Worm (Caenorhabditis elegans): ENCODE data around the gene C03A3.1.

Gene C03A3.1

ce11 chrX:11222597-11223218 is 34.5 kb upstream of the C03A3.1 start, which contains the start of gene C34F6.9 (continued):
- TF ChIP-seq dpl-1 (GFP tag; optimal IDR thresholded peaks at IDR 0.05) (peak in 1 of 3 experiments; percentile 13), lin-35 (GFP tag; optimal IDR thresholded peaks at IDR 0.05) (peak in 1 of 2 experiments; percentile 13), F16B12.6 (tag; optimal IDR thresholded peaks at IDR 0.05) (peak; percentile 79), nhr-28 (tag; optimal IDR thresholded peaks at IDR 0.05) (no peak), irx-1 (tag; optimal IDR thresholded peaks at IDR 0.05) (no peak), nhr-77 (tag; optimal IDR thresholded peaks at IDR 0.05) (no peak)

DNA sequence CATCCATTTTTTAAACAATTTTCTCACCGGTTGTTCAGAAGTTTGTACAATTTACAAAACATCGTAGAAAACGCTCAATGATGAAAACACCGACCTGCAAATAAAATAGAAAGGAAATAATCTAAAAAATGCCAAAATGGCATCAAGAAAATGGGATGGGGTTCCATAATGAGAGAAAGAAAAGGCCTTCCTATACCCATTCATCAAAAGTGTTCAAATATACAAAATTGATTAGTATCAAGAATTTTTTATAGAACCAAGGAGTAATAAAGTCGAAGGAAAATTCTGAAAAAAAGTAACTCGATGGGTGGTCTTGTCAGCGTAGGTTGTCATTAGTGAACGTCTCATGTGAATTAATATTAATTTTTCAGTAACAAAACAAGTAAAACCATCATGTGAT is 30.6 kb upstream of the C03A3.1 start, which contains the start of gene C34F6.12:
TSS of gene C34F6.12 (minus strand) at position 101 of the 400 bp plus-strand sequence.
- TF ChIP-seq efl-1 (optimal IDR thresholded peaks at IDR 0.05) (no peak), efl-1 (GFP tag; optimal IDR thresholded peaks at IDR 0.05 in 1 of 2) (peak in 1 of 2 experiments; percentile 37), lin-14 (GFP tag; optimal IDR thresholded peaks at IDR 0.05) (no peak)

DNA sequence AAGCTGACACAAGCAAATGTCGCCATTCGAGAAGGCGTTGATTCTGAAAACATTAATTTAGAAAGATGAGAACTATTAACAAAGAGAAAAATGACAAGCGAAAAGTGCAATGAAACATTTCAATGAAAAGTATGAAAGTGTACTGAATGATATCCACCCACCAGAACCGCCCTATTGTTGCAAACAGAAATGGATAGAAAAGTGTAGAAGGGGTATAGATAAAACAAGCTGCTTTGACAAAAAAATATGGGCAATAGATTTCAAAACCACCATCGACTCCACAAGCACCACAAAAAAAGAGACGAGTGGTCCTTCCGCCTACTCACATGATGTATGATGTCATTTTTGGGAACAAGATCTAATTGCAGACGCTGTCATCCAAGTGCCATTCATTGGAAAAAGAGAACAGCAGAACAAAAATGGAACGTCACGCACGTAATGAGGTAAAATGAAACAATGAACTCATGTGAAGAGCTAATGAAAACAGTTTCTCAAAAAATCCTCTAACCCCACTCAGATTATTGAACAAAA is 16.5 kb upstream of the C03A3.1 start, which contains the start of gene C34F6.10:
TSS of gene C34F6.10 (minus strand) at position 51 of the 531 bp plus-strand sequence.
- no peak for TF ChIP-seq fos-1 (tag; optimal IDR thresholded peaks at IDR 0.05)
- TF ChIP-seq lin-14 (GFP tag; optimal IDR thresholded peaks at IDR 0.05), result peak; percentile 60
- TF ChIP-seq efl-1 (optimal IDR thresholded peaks at IDR 0.05), result no peak
- TF ChIP-seq efl-1 (GFP tag; optimal IDR thresholded peaks at IDR 0.05 in 1 of 2), result peak in 1 of 2 experiments; percentile 67
- no peak for TF ChIP-seq nhr-28 (tag; optimal IDR thresholded peaks at IDR 0.05)

DNA sequence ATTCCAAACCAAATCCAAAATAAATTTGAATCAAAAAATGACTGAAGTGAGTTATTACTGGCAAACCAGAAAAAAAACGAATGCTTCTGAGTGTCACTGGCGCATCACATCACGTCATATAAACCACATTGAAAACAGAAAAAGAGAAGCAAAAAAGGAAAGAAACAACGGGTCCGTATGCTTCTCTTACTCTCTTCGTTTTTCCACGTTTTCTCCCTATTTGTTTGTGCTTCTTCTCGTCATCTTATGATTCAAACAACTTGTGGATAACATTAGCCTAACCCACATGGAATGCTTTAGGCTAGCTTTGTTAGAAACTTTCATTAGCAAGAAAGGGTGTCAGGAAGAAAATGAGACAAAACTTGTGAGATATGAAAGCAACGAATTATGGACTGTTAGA is 15.7 kb upstream of the C03A3.1 start:
- TF ChIP-seq lsy-2 (tag; optimal IDR thresholded peaks at IDR 0.05), result peak in 1 of 2 experiments; percentile 26
- no peak for TF ChIP-seq efl-1 (optimal IDR thresholded peaks at IDR 0.05)
- peak in 1 of 2 experiments; percentile 10 for TF ChIP-seq efl-1 (GFP tag; optimal IDR thresholded peaks at IDR 0.05 in 1 of 2)
- TF ChIP-seq xbp-1 (tag; optimal IDR thresholded peaks at IDR 0.05), result no peak
- peak; percentile 12 for TF ChIP-seq unc-86 (tag; optimal IDR thresholded peaks at IDR 0.05)
- peak; percentile 72 for TF ChIP-seq lin-14 (GFP tag; optimal IDR thresholded peaks at IDR 0.05)
- no peak for TF ChIP-seq blmp-1 (tag; optimal IDR thresholded peaks at IDR 0.05)
- TF ChIP-seq ceh-63 (GFP tag; optimal IDR thresholded peaks at IDR 0.05), result peak; percentile 20
- no peak for TF ChIP-seq ztf-11 (tag; optimal IDR thresholded peaks at IDR 0.05)

ce11 chrX:11243604-11244003 is 13.6 kb upstream of the C03A3.1 start:
- TF ChIP-seq fkh-10 (GFP tag; optimal IDR thresholded peaks at IDR 0.05) (no peak), isw-1 (GFP tag; IDR thresholded peaks at IDR 0.05) (no peak), nhr-19 (GFP tag; conservative IDR thresholded peaks at IDR 0.05) (no peak), nhr-85 (tag) (no peak), ztf-4 (tag; optimal IDR thresholded peaks at IDR 0.05) (no peak), pag-3 (tag; optimal IDR thresholded peaks at IDR 0.05; ENCODE audit: borderline replicate concordance, insufficient read depth) (no peak), aly-2 (tag; optimal IDR thresholded peaks at IDR 0.05) (no peak), nhr-12 (tag; optimal IDR thresholded peaks at IDR 0.05) (no peak), ets-5 (GFP tag; IDR thresholded peaks at IDR 0.05) (no peak), mab-9 (GFP tag; IDR thresholded peaks at IDR 0.05) (no peak), nhr-77 (tag; optimal IDR thresholded peaks at IDR 0.05) (no peak), elt-3 (tag; optimal IDR thresholded peaks at IDR 0.05) (no peak), unc-130 (tag; optimal IDR thresholded peaks at IDR 0.05) (no peak)

- TF ChIP-seq zip-4 (GFP tag; optimal IDR thresholded peaks at IDR 0.05), result no peak
- peak; percentile 18 for TF ChIP-seq unc-86 (tag; optimal IDR thresholded peaks at IDR 0.05)
- no peak for TF ChIP-seq snpc-4 (tag; optimal IDR thresholded peaks at IDR 0.05)
- TF ChIP-seq unc-130 (tag; optimal IDR thresholded peaks at IDR 0.05), result no peak
- TF ChIP-seq nhr-28 (tag; optimal IDR thresholded peaks at IDR 0.05), result no peak
- TF ChIP-seq lin-14 (GFP tag; optimal IDR thresholded peaks at IDR 0.05), result peak; percentile 33
Measured at ce11 chrX:11245056-11245455, 12.1 kb upstream of the C03A3.1 start.
